Fruit fly (Drosophila melanogaster) whole organism, larva: Measurements from ENCODE around the gene CG46399.
A peak's percentile ranks its signal among the peaks of the same experiment; 100 is the strongest.

ENCODE experiments used
- noc ChIP-seq: fragments of 200-800 bp; sonication (Bioruptor generic); optimal IDR thresholded peaks from 3 replicates; lab custom pipeline; 2019; ENCODE audit warnings: missing biosample characterization, mild to moderate bottlenecking, missing genetic modification characterization, moderate library complexity

Gene CG46399

dm6 chrX:14892303-14892702, 33.3 kb downstream of the CG46399 start:
- no peak for TF ChIP-seq noc (tag; lab: Kevin White, UChicago)

dm6 chrX:14893872-14894271, 34.8 kb downstream of the CG46399 start:
- TF ChIP-seq noc (tag; lab: Kevin White, UChicago), result no peak

- no peak for TF ChIP-seq noc (tag; lab: Kevin White, UChicago)
Measured at dm6 chrX:14896310-14896709, 37.3 kb downstream of the CG46399 start.

- TF ChIP-seq noc (tag; lab: Kevin White, UChicago), result no peak
Measured at dm6 chrX:14896791-14897190, 37.7 kb downstream of the CG46399 start, which contains the start of gene CG9514. Gene CG9514 (minus strand): TSS chrX:14896891.

dm6 chrX:14897592-14897991, 38.5 kb downstream of the CG46399 start:
- no peak for TF ChIP-seq noc (tag; lab: Kevin White, UChicago)

- TF ChIP-seq noc (tag; lab: Kevin White, UChicago), result peak; percentile 33
Measured at dm6 chrX:14905499-14906044, 46.5 kb downstream of the CG46399 start, which contains the start of gene CG9512. Gene CG9512 (minus strand): TSS chrX:14905549.

- no peak for TF ChIP-seq noc (tag; lab: Kevin White, UChicago)
Measured at dm6 chrX:14909051-14909450, 50.0 kb downstream of the CG46399 start.
